Fruit fly (Drosophila melanogaster): ENCODE data around the gene CG5194.

CG5194 gene

dm6 chr3L:9003369-9003768 lies 6.3 kb downstream of the CG5194 start:
- TF ChIP-seq CG10979 (tag; optimal IDR thresholded peaks at IDR 0.05) (no peak), zen (tag; optimal IDR thresholded peaks at IDR 0.05) (peak; percentile 90), Antp (GFP tag; optimal IDR thresholded peaks at IDR 0.05) (no peak), tll (GFP tag; optimal IDR thresholded peaks at IDR 0.05) (peak in 1 of 2 experiments; percentile 61), kni (GFP tag; optimal IDR thresholded peaks at IDR 0.05) (peak; percentile 21), Kr (GFP tag; optimal IDR thresholded peaks at IDR 0.05) (no peak), CG9932 (GFP tag; IDR thresholded peaks at IDR 0.05) (0 out of 2 replicates have a peak, but pooled peaks have one; percentile 19), MBD-R2 (GFP tag; IDR thresholded peaks at IDR 0.05) (no peak), Fer1 (GFP tag; optimal IDR thresholded peaks at IDR 0.05) (no peak), CG16779 (GFP tag; IDR thresholded peaks at IDR 0.05) (0 out of 2 replicates have a peak, but pooled peaks have one; percentile 3), Adf1 (GFP tag; IDR thresholded peaks at IDR 0.05) (no peak), cad (GFP tag; optimal IDR thresholded peaks at IDR 0.05) (peak; percentile 94), CG15073 (GFP tag; optimal IDR thresholded peaks at IDR 0.05) (peak; percentile 84), abd-A (tag; optimal IDR thresholded peaks at IDR 0.05) (peak; percentile 4), twi (tag; optimal IDR thresholded peaks at IDR 0.05) (peak; percentile 3), CG10147 (GFP tag; optimal IDR thresholded peaks at IDR 0.05) (no peak), D (optimal IDR thresholded peaks at IDR 0.05) (peak; percentile 71), D (GFP tag; optimal IDR thresholded peaks at IDR 0.05) (no peak), CG11695 (GFP tag; IDR thresholded peaks at IDR 0.05) (no peak), esg (GFP tag; conservative IDR thresholded peaks at IDR 0.05) (no peak)

dm6 chr3L:9002527-9002926 lies 7.1 kb downstream of the CG5194 start:
- TF ChIP-seq zen (tag; optimal IDR thresholded peaks at IDR 0.05) (peak; percentile 98), CG15479 (GFP tag; optimal IDR thresholded peaks at IDR 0.05) (peak; percentile 78), Ets65A (GFP tag) (peak; percentile 61), lov (optimal IDR thresholded peaks at IDR 0.05) (no peak), lov (GFP tag; IDR thresholded peaks at IDR 0.05) (peak; percentile 60; the same call in 1 of the 3 replicates), HLHmδ (GFP tag; optimal IDR thresholded peaks at IDR 0.05) (no peak), tll (GFP tag; optimal IDR thresholded peaks at IDR 0.05) (peak in 1 of 2 experiments; percentile 86)

- TF ChIP-seq yki (optimal IDR thresholded peaks at IDR 0.05), result no peak
- peak; percentile 19 for TF ChIP-seq Hsf (GFP tag; optimal IDR thresholded peaks at IDR 0.05)
- no peak for TF ChIP-seq Oaz (GFP tag; IDR thresholded peaks at IDR 0.05)
- peak; percentile 78 for TF ChIP-seq CG10267 (tag; optimal IDR thresholded peaks at IDR 0.05)
- TF ChIP-seq tio (GFP tag; optimal IDR thresholded peaks at IDR 0.05), result no peak
- no peak for TF ChIP-seq Doc2 (GFP tag; IDR thresholded peaks at IDR 0.05)
- TF ChIP-seq bcd (GFP tag; optimal IDR thresholded peaks at IDR 0.05), result peak; percentile 58
- TF ChIP-seq ftz-f1 (GFP tag; optimal IDR thresholded peaks at IDR 0.05), result peak; percentile 77
- TF ChIP-seq ssp (GFP tag; IDR thresholded peaks at IDR 0.05), result 0 out of 2 replicates have a peak, but pooled peaks have one; percentile 14
- no peak for TF ChIP-seq Spps (tag; optimal IDR thresholded peaks at IDR 0.05)
- TF ChIP-seq Rx (GFP tag; IDR thresholded peaks at IDR 0.05), result no peak
- peak; percentile 68 for TF ChIP-seq HLH4C (GFP tag; IDR thresholded peaks at IDR 0.05; ENCODE audit: partially characterized antibody)
- peak; percentile 74 for TF ChIP-seq cg (GFP tag; optimal IDR thresholded peaks at IDR 0.05)
- no peak for TF ChIP-seq odd (GFP tag; optimal IDR thresholded peaks at IDR 0.05)
- TF ChIP-seq crc (GFP tag; optimal IDR thresholded peaks at IDR 0.05), result no peak
- TF ChIP-seq CG11695 (GFP tag; IDR thresholded peaks at IDR 0.05), result no peak
- no peak for TF ChIP-seq CG18764 (GFP tag; optimal IDR thresholded peaks at IDR 0.05)
- peak; percentile 59 for TF ChIP-seq CG34422 (GFP tag; IDR thresholded peaks at IDR 0.05)
- peak; percentile 62 for TF ChIP-seq CoRest (tag; optimal IDR thresholded peaks at IDR 0.05)
- TF ChIP-seq CG4360 (GFP tag; IDR thresholded peaks at IDR 0.05), result no peak; the same call in 1 of the 2 replicates
- no peak for TF ChIP-seq CG6813 (GFP tag; optimal IDR thresholded peaks at IDR 0.05)
- TF ChIP-seq Vsx1 (GFP tag; optimal IDR thresholded peaks at IDR 0.05), result peak; percentile 64
- TF ChIP-seq gsb (GFP tag; IDR thresholded peaks at IDR 0.05), result no peak
- no peak for TF ChIP-seq tap (tag; optimal IDR thresholded peaks at IDR 0.05)
- TF ChIP-seq CG5953 (GFP tag; IDR thresholded peaks at IDR 0.05), result no peak
- no peak for TF ChIP-seq trh (GFP tag; optimal IDR thresholded peaks at IDR 0.05)
Observed at dm6 chr3L:8997686-8998239, 11.9 kb downstream of the CG5194 start, which contains the start of the genes smg and CG5087. smg (minus strand) TSS chr3L:8997989. CG5087 (plus strand) TSS chr3L:8998184.

Data from whole organism, embryonic.